Fruit fly (Drosophila melanogaster) whole organism, embryonic: ENCODE results near the gene CG17752.

ENCODE experiments used
- Aef1 ChIP-seq: fragments of 200-800 bp; sonication (Bioruptor generic); IDR thresholded peaks from 3 replicates; pipeline ENCODE4 v1.3.6; 2022; ENCODE audit warnings: missing biosample characterization, missing genetic modification characterization
- Atf-2 ChIP-seq: fragments of 200-800 bp; sonication (Bioruptor generic); optimal IDR thresholded peaks from 2 replicates; lab custom pipeline; 2016; ENCODE audit warnings: missing biosample characterization, missing genetic modification characterization
- Bdp1 ChIP-seq: fragments of 200-800 bp; sonication (Bioruptor generic); optimal IDR thresholded peaks from 3 replicates; lab custom pipeline; 2016; ENCODE audit warnings: missing biosample characterization, missing genetic modification characterization
- CG10274 ChIP-seq: fragments of 200-800 bp; sonication (Bioruptor generic); optimal IDR thresholded peaks from 3 replicates; lab custom pipeline; 2017; ENCODE audit warnings: missing biosample characterization, mild to moderate bottlenecking, missing genetic modification characterization
- CG10431 ChIP-seq: fragments of 200-800 bp; sonication (Bioruptor generic); optimal IDR thresholded peaks from 3 replicates; lab custom pipeline; 2018; ENCODE audit warnings: missing biosample characterization, mild to moderate bottlenecking, missing genetic modification characterization
- CG10654 ChIP-seq: fragments of 200-800 bp; sonication (Bioruptor generic); optimal IDR thresholded peaks from 2 replicates; lab custom pipeline; 2016; ENCODE audit warnings: missing biosample characterization, missing genetic modification characterization
- CG12104 ChIP-seq: fragments of 200-800 bp; sonication (Bioruptor generic); optimal IDR thresholded peaks from 3 replicates; lab custom pipeline; 2016; ENCODE audit warnings: missing biosample characterization, missing genetic modification characterization
- CG1233 ChIP-seq: fragments of 200-800 bp; sonication (Bioruptor generic); optimal IDR thresholded peaks from 4 replicates; lab custom pipeline; 2018; ENCODE audit warnings: missing biosample characterization, mild to moderate bottlenecking, missing genetic modification characterization
- CG14014 ChIP-seq: fragments of 200-800 bp; sonication (Bioruptor generic); IDR thresholded peaks from 2 replicates; pipeline ENCODE4 v1.3.6; 2022; ENCODE audit warnings: missing biosample characterization, missing genetic modification characterization
- CG14441 ChIP-seq: fragments of 200-800 bp; sonication (Bioruptor generic); IDR thresholded peaks from 2 replicates; pipeline ENCODE4 v1.3.6; 2022; ENCODE audit warnings: missing biosample characterization, missing genetic modification characterization
- CG14860 ChIP-seq: fragments of 200-800 bp; sonication (Bioruptor generic); IDR thresholded peaks from 3 replicates; pipeline ENCODE4 v1.3.6; 2022; ENCODE audit warnings: missing biosample characterization, missing genetic modification characterization; ENCODE audit not compliant: partially characterized antibody
- CG15601 ChIP-seq: fragments of 200-800 bp; sonication (Bioruptor generic); optimal IDR thresholded peaks from 3 replicates; lab custom pipeline; 2019; ENCODE audit warnings: missing biosample characterization, mild to moderate bottlenecking, missing genetic modification characterization, moderate library complexity
- CG1602 ChIP-seq: fragments of 200-800 bp; sonication (Bioruptor generic); optimal IDR thresholded peaks from 3 replicates; lab custom pipeline; 2016; ENCODE audit warnings: missing biosample characterization, missing genetic modification characterization
- CG1647 ChIP-seq: fragments of 200-800 bp; sonication (Bioruptor generic); optimal IDR thresholded peaks from 3 replicates; lab custom pipeline; 2016; ENCODE audit warnings: missing biosample characterization, missing genetic modification characterization
- CG17359 ChIP-seq: fragments of 200-800 bp; sonication (Bioruptor generic); optimal IDR thresholded peaks from 3 replicates; lab custom pipeline; 2018; ENCODE audit warnings: missing biosample characterization, mild to moderate bottlenecking, missing genetic modification characterization, moderate library complexity
- CG18599 ChIP-seq: fragments of 200-800 bp; sonication (Bioruptor generic); optimal IDR thresholded peaks from 3 replicates; lab custom pipeline; 2017; ENCODE audit warnings: missing biosample characterization, missing genetic modification characterization, mild to moderate bottlenecking, moderate library complexity, missing genetic modification reagents
- CG30431 ChIP-seq: fragments of 200-800 bp; sonication (Bioruptor generic); optimal IDR thresholded peaks from 2 replicates; lab custom pipeline; 2017; ENCODE audit warnings: missing biosample characterization, missing genetic modification characterization
- CG3407 ChIP-seq: fragments of 200-800 bp; sonication (Bioruptor generic); optimal IDR thresholded peaks from 2 replicates; lab custom pipeline; 2018; ENCODE audit warnings: missing biosample characterization, mild to moderate bottlenecking, missing genetic modification characterization
- CG34376 ChIP-seq: fragments of 200-800 bp; sonication (Bioruptor generic); optimal IDR thresholded peaks from 2 replicates; lab custom pipeline; 2018; ENCODE audit warnings: missing biosample characterization, mild to moderate bottlenecking, missing genetic modification characterization
- CG4617 ChIP-seq: fragments of 200-800 bp; sonication (Bioruptor generic); optimal IDR thresholded peaks from 3 replicates; lab custom pipeline; 2016; ENCODE audit warnings: missing biosample characterization, missing genetic modification characterization, borderline replicate concordance
- CG4730 ChIP-seq: fragments of 200-800 bp; sonication (Bioruptor generic); IDR thresholded peaks from 2 replicates; pipeline ENCODE4 v1.3.6; 2022; ENCODE audit warnings: missing biosample characterization, missing genetic modification characterization
- CG6654 ChIP-seq: fragments of 200-800 bp; sonication (Bioruptor generic); optimal IDR thresholded peaks from 2 replicates; lab custom pipeline; 2017; ENCODE audit warnings: missing biosample characterization, mild to moderate bottlenecking, missing genetic modification characterization
- CG6689 ChIP-seq: fragments of 200-800 bp; sonication (Bioruptor generic); IDR thresholded peaks from 2 replicates; pipeline ENCODE4 v1.3.6; 2022; ENCODE audit warnings: missing biosample characterization, missing genetic modification characterization
- CG8089 ChIP-seq: fragments of 200-800 bp; sonication (Bioruptor generic); optimal IDR thresholded peaks from 3 replicates; lab custom pipeline; 2016; ENCODE audit warnings: missing biosample characterization, missing genetic modification characterization
- CG8388 ChIP-seq: fragments of 200-800 bp; sonication (Bioruptor generic); optimal IDR thresholded peaks from 2 replicates; lab custom pipeline; 2019; ENCODE audit warnings: missing biosample characterization, mild to moderate bottlenecking, missing genetic modification characterization, moderate library complexity
- CoRest ChIP-seq: fragments of 200-800 bp; sonication (Bioruptor generic); optimal IDR thresholded peaks from 3 replicates; lab custom pipeline; 2018; ENCODE audit warnings: missing biosample characterization, mild to moderate bottlenecking, missing genetic modification characterization, moderate library complexity
- ERR ChIP-seq: fragments of 200-800 bp; sonication (Bioruptor generic); optimal IDR thresholded peaks from 2 replicates; lab custom pipeline; 2016; ENCODE audit warnings: missing biosample characterization, missing genetic modification characterization
- Eip74EF ChIP-seq, 2 experiments: fragments of 200-800 bp in 1 of 2; fragments of >200 bp in 1 of 2; sonication (Bioruptor generic) in 1 of 2; optimal IDR thresholded peaks; 2 replicates each; lab custom pipeline; 2017 to 2019; ENCODE audit warnings: missing biosample characterization in 2 of 2, missing genetic modification characterization in 2 of 2, mild to moderate bottlenecking in 1 of 2, moderate library complexity in 1 of 2
- Gug ChIP-seq: fragments of 200-800 bp; sonication (Bioruptor generic); IDR thresholded peaks from 4 replicates; pipeline ENCODE4 v1.3.6; 2022; ENCODE audit warnings: missing biosample characterization, missing genetic modification characterization
- Hmx ChIP-seq: fragments of 200-800 bp; sonication (Bioruptor generic); optimal IDR thresholded peaks from 2 replicates; lab custom pipeline; 2016; ENCODE audit warnings: missing biosample characterization, missing genetic modification characterization
- Hr39 ChIP-seq: fragments of >200 bp; optimal IDR thresholded peaks from 2 replicates; lab custom pipeline; 2017
- Med ChIP-seq: fragments of 200-800 bp; sonication (Bioruptor generic); peaks from one replicate; lab custom pipeline; 2016; ENCODE audit warnings: missing biosample characterization, missing genetic modification characterization, mild to moderate bottlenecking, inconsistent platforms, moderate library complexity
- Neu2 ChIP-seq: fragments of 200-800 bp; sonication (Bioruptor generic); optimal IDR thresholded peaks from 3 replicates; lab custom pipeline; 2016; ENCODE audit warnings: missing biosample characterization, missing genetic modification characterization, borderline replicate concordance
- Ptx1 ChIP-seq: fragments of 200-800 bp; sonication (Bioruptor generic); IDR thresholded peaks from 2 replicates; pipeline ENCODE4 v1.3.6; 2022; ENCODE audit warnings: missing biosample characterization, missing genetic modification characterization
- Sin3A ChIP-seq: fragments of >200 bp; optimal IDR thresholded peaks from 2 replicates; lab custom pipeline; 2018
- bigmax ChIP-seq: fragments of 200-800 bp; sonication (Bioruptor generic); optimal IDR thresholded peaks from 2 replicates; lab custom pipeline; 2018; ENCODE audit warnings: missing biosample characterization, mild to moderate bottlenecking, missing genetic modification characterization
- crol ChIP-seq: fragments of 200-800 bp; sonication (Bioruptor generic); IDR thresholded peaks from 2 replicates; pipeline ENCODE4 v1.3.6; 2022; ENCODE audit warnings: missing biosample characterization, missing genetic modification characterization
- dmrt99B ChIP-seq: fragments of 200-800 bp; sonication (Bioruptor generic); optimal IDR thresholded peaks from 2 replicates; lab custom pipeline; 2018; ENCODE audit warnings: missing biosample characterization, mild to moderate bottlenecking, missing genetic modification characterization, moderate library complexity
- exex ChIP-seq: fragments of 200-800 bp; sonication (Bioruptor generic); optimal IDR thresholded peaks from 4 replicates; lab custom pipeline; 2018; ENCODE audit warnings: missing biosample characterization, mild to moderate bottlenecking, missing genetic modification characterization, moderate library complexity
- klu ChIP-seq: fragments of 200-800 bp; sonication (Bioruptor generic); IDR thresholded peaks from 2 replicates; pipeline ENCODE4 v1.3.6; 2022; ENCODE audit warnings: missing biosample characterization, missing genetic modification characterization
- lbe ChIP-seq: fragments of 200-800 bp; sonication (Bioruptor generic); optimal IDR thresholded peaks from 2 replicates; lab custom pipeline; 2016; ENCODE audit warnings: missing biosample characterization, mild to moderate bottlenecking, missing genetic modification characterization
- mirr ChIP-seq: fragments of 200-800 bp; sonication (Bioruptor generic); optimal IDR thresholded peaks from 3 replicates; lab custom pipeline; 2018; ENCODE audit warnings: missing biosample characterization, mild to moderate bottlenecking, missing genetic modification characterization
- oc ChIP-seq: fragments of 200-800 bp; sonication (Bioruptor generic); optimal IDR thresholded peaks from 2 replicates; lab custom pipeline; 2018; ENCODE audit warnings: missing biosample characterization, mild to moderate bottlenecking, missing genetic modification characterization, moderate library complexity
- org-1 ChIP-seq: fragments of 200-800 bp; sonication (Bioruptor generic); optimal IDR thresholded peaks from 2 replicates; lab custom pipeline; 2017; ENCODE audit warnings: missing biosample characterization, missing genetic modification characterization
- schlank ChIP-seq: fragments of 200-800 bp; sonication (Bioruptor generic); optimal IDR thresholded peaks from 2 replicates; lab custom pipeline; 2018; ENCODE audit warnings: missing biosample characterization, mild to moderate bottlenecking, missing genetic modification characterization
- scrt ChIP-seq: fragments of 200-800 bp; sonication (Bioruptor generic); optimal IDR thresholded peaks from 2 replicates; lab custom pipeline; 2018; ENCODE audit warnings: missing biosample characterization, mild to moderate bottlenecking, missing genetic modification characterization, moderate library complexity
- sim ChIP-seq: fragments of 200-800 bp; sonication (Bioruptor generic); IDR thresholded peaks from 2 replicates; pipeline ENCODE4 v1.3.6; 2022; ENCODE audit warnings: missing biosample characterization, missing genetic modification characterization
- slbo ChIP-seq: fragments of 200-800 bp; sonication (Bioruptor generic); IDR thresholded peaks from 2 replicates; pipeline ENCODE4 v1.3.6; 2022; ENCODE audit warnings: missing biosample characterization, missing genetic modification characterization
- trh ChIP-seq: fragments of 200-800 bp; sonication (Bioruptor generic); optimal IDR thresholded peaks from 2 replicates; lab custom pipeline; 2016; ENCODE audit warnings: missing biosample characterization, missing genetic modification characterization
- zen2 ChIP-seq: fragments of 200-800 bp; sonication (Bioruptor generic); IDR thresholded peaks from 3 replicates; pipeline ENCODE4 v1.3.6; 2022; ENCODE audit warnings: missing biosample characterization, missing genetic modification characterization; ENCODE audit not compliant: partially characterized antibody

The CG17752 gene

dm6 chr3R:19641498-19642065, 31.6 kb downstream of the CG17752 start (continued):
- TF ChIP-seq CG4617 (GFP tag; lab: Kevin White, UChicago), result peak; percentile 6
- TF ChIP-seq CG14014, result peak; percentile 94
- TF ChIP-seq CG10654, result peak; percentile 66
- TF ChIP-seq Sin3A (lab: Kevin White, UChicago), result no peak
- TF ChIP-seq sim (GFP tag; lab: Robert Waterston, UW), result peak; percentile 57; the same call in 1 of the 2 replicates
- peak; percentile 66 for TF ChIP-seq mirr (GFP tag; lab: Kevin White, UChicago)
- peak; percentile 78 for TF ChIP-seq Aef1 (GFP tag; lab: Robert Waterston, UW)
- TF ChIP-seq CG6654 (GFP tag; lab: Kevin White, UChicago), result peak; percentile 37
- TF ChIP-seq slbo (GFP tag; lab: Robert Waterston, UW), result peak; percentile 84
- peak; percentile 89 for TF ChIP-seq CG18599 (GFP tag; lab: Kevin White, UChicago)
- TF ChIP-seq CoRest, result peak; percentile 89
- no peak for TF ChIP-seq CG8089
- peak; percentile 66 for TF ChIP-seq exex (tag; lab: Kevin White, UChicago)
- TF ChIP-seq CG4730 (GFP tag; lab: Robert Waterston, UW), result peak; percentile 74
- peak; percentile 82 for TF ChIP-seq lbe (GFP tag; lab: Kevin White, UChicago)
- TF ChIP-seq Bdp1, result peak; percentile 27
- TF ChIP-seq CG1647 (GFP tag; lab: Kevin White, UChicago), result peak; percentile 60
- no peak for TF ChIP-seq Hmx (GFP tag; lab: Kevin White, UChicago)
- peak; percentile 83 for TF ChIP-seq Ptx1 (GFP tag; lab: Robert Waterston, UW)
- TF ChIP-seq CG14441, result peak; percentile 91
- TF ChIP-seq CG15601 (tag; lab: Kevin White, UChicago), result peak; percentile 86
- peak; percentile 65 for TF ChIP-seq CG34376 (GFP tag; lab: Kevin White, UChicago)
- peak in 1 of 2 experiments; percentile 75 for TF ChIP-seq Eip74EF (GFP tag; optimal IDR thresholded peaks at IDR 0.05; lab: Kevin White, UChicago)
- TF ChIP-seq org-1 (GFP tag; lab: Kevin White, UChicago), result peak; percentile 73
- no peak for TF ChIP-seq Neu2 (GFP tag; lab: Kevin White, UChicago)
- peak; percentile 42; the same call in 2 of the 4 replicates for TF ChIP-seq Gug (GFP tag; lab: Robert Waterston, UW)
- TF ChIP-seq CG3407 (GFP tag; lab: Kevin White, UChicago), result peak; percentile 64
- TF ChIP-seq Med (GFP tag; lab: Kevin White, UChicago), result peak; percentile 91
- TF ChIP-seq CG1602 (GFP tag; lab: Kevin White, UChicago), result peak; percentile 55
- TF ChIP-seq Hr39 (lab: Kevin White, UChicago), result no peak
- peak; percentile 31 for TF ChIP-seq ERR (GFP tag; lab: Kevin White, UChicago)
- TF ChIP-seq zen2 (GFP tag; lab: Robert Waterston, UW), result no peak
- peak; percentile 18 for TF ChIP-seq CG10431
- no peak for TF ChIP-seq CG30431
- peak; percentile 71 for TF ChIP-seq schlank (tag; lab: Kevin White, UChicago)
- TF ChIP-seq CG8388 (GFP tag; lab: Kevin White, UChicago), result peak; percentile 85
- TF ChIP-seq oc (tag; lab: Kevin White, UChicago), result peak; percentile 86
- TF ChIP-seq CG17359 (tag; lab: Kevin White, UChicago), result peak; percentile 94
- TF ChIP-seq klu, result peak; percentile 42; the same call in 1 of the 2 replicates
- no peak for TF ChIP-seq CG14860
- peak; percentile 18 for TF ChIP-seq Atf-2 (GFP tag; lab: Kevin White, UChicago)
- TF ChIP-seq crol (GFP tag; lab: Robert Waterston, UW), result no peak
- TF ChIP-seq trh, result peak; percentile 32
- TF ChIP-seq dmrt99B (tag; lab: Kevin White, UChicago), result peak; percentile 92
- no peak for TF ChIP-seq bigmax (GFP tag; lab: Kevin White, UChicago)
- peak; percentile 64 for TF ChIP-seq scrt (GFP tag; lab: Kevin White, UChicago)
- TF ChIP-seq CG12104 (GFP tag; lab: Kevin White, UChicago), result peak; percentile 83
- TF ChIP-seq CG10274 (GFP tag; lab: Kevin White, UChicago), result peak; percentile 58
- peak; percentile 87 for TF ChIP-seq CG6689
- peak; percentile 88 for TF ChIP-seq CG1233 (GFP tag; lab: Kevin White, UChicago)
